Fruit fly (Drosophila melanogaster): ENCODE measurements around the gene Fdx1.

- no peak for TF ChIP-seq CG8301 (tag; optimal IDR thresholded peaks at IDR 0.05)
- TF ChIP-seq Pif1A (GFP tag; optimal IDR thresholded peaks at IDR 0.05) = no peak
Observed at dm6 chr3L:9402157-9402890, 31.3 kb upstream of the Fdx1 start, which contains the start of gene eIF4E1.

All from whole organism, pupa.